Fruit fly (Drosophila melanogaster): ENCODE results near the gene CRMP.
A peak's percentile ranks its signal among the peaks of the same experiment; 100 is the strongest.

The CRMP gene

dm6 chr3R:5587863-5588519 lies 17.1 kb downstream of the CRMP start, which contains the start of gene CG2926 (continued):
- TF ChIP-seq ac (GFP tag; optimal IDR thresholded peaks at IDR 0.05) (no peak), B-H1 (GFP tag; IDR thresholded peaks at IDR 0.05) (no peak), Gug (GFP tag; IDR thresholded peaks at IDR 0.05) (peak; percentile 75; the same call in 2 of the 4 replicates), CG10654 (GFP tag; optimal IDR thresholded peaks at IDR 0.05) (peak; percentile 27), CG42726 (GFP tag; IDR thresholded peaks at IDR 0.05; ENCODE audit: partially characterized antibody) (peak; percentile 88), CG11085 (GFP tag; IDR thresholded peaks at IDR 0.05) (peak; percentile 30; the same call in 1 of the 2 replicates), CG11695 (GFP tag; IDR thresholded peaks at IDR 0.05) (no peak), crol (GFP tag; IDR thresholded peaks at IDR 0.05) (0 out of 2 replicates have a peak, but pooled peaks have one; percentile 15), gsb (GFP tag; IDR thresholded peaks at IDR 0.05) (0 out of 2 replicates have a peak, but pooled peaks have one; percentile 5), zen2 (GFP tag; IDR thresholded peaks at IDR 0.05; ENCODE audit: partially characterized antibody) (peak; percentile 79), CG17912 (GFP tag; optimal IDR thresholded peaks at IDR 0.05) (peak; percentile 35), ssp (GFP tag; IDR thresholded peaks at IDR 0.05) (peak; percentile 56), CG10147 (GFP tag; optimal IDR thresholded peaks at IDR 0.05) (no peak), NFAT (GFP tag; IDR thresholded peaks at IDR 0.05) (peak; percentile 56), onecut (GFP tag; IDR thresholded peaks at IDR 0.05) (peak; percentile 47), CG9876 (GFP tag; optimal IDR thresholded peaks at IDR 0.05) (peak; percentile 53), wek (GFP tag; optimal IDR thresholded peaks at IDR 0.05) (no peak), CG2129 (GFP tag; IDR thresholded peaks at IDR 0.05; ENCODE audit: partially characterized antibody) (peak; percentile 68), CG33557 (GFP tag; optimal IDR thresholded peaks at IDR 0.05) (no peak), sna (GFP tag; IDR thresholded peaks at IDR 0.05; ENCODE audit: partially characterized antibody) (peak; percentile 59), CG17186 (GFP tag; optimal IDR thresholded peaks at IDR 0.05) (peak; percentile 76), Doc2 (GFP tag; IDR thresholded peaks at IDR 0.05) (no peak), Scr (GFP tag; IDR thresholded peaks at IDR 0.05; ENCODE audit: partially characterized antibody) (peak; percentile 89), CG17361 (GFP tag; IDR thresholded peaks at IDR 0.05) (no peak), CG32767 (GFP tag; IDR thresholded peaks at IDR 0.05) (peak; percentile 57; the same call in 1 of the 2 replicates), mld (GFP tag; IDR thresholded peaks at IDR 0.05; ENCODE audit: partially characterized antibody) (peak; percentile 91), CG34224 (GFP tag; IDR thresholded peaks at IDR 0.05; ENCODE audit: partially characterized antibody) (peak; percentile 80), Ets97D (GFP tag; optimal IDR thresholded peaks at IDR 0.05) (peak; percentile 55), Sry-δ (GFP tag; optimal IDR thresholded peaks at IDR 0.05) (peak; percentile 96), Sin3A (optimal IDR thresholded peaks at IDR 0.05) (peak; percentile 45), CG7963 (GFP tag; IDR thresholded peaks at IDR 0.05; ENCODE audit: partially characterized antibody) (peak; percentile 88), ranshi (GFP tag; IDR thresholded peaks at IDR 0.05) (no peak), gro (GFP tag; optimal IDR thresholded peaks at IDR 0.05) (no peak), HLHmδ (GFP tag; optimal IDR thresholded peaks at IDR 0.05) (no peak), tx (GFP tag; optimal IDR thresholded peaks at IDR 0.05) (peak; percentile 13), Mes4 (GFP tag; optimal IDR thresholded peaks at IDR 0.05) (no peak), ken (GFP tag; IDR thresholded peaks at IDR 0.05) (no peak), HLH4C (GFP tag; IDR thresholded peaks at IDR 0.05; ENCODE audit: partially characterized antibody) (peak; percentile 84), Dfd (GFP tag; optimal IDR thresholded peaks at IDR 0.05) (no peak), Deaf1 (tag; optimal IDR thresholded peaks at IDR 0.05) (no peak), row (GFP tag; IDR thresholded peaks at IDR 0.05) (peak; percentile 90), tap (tag; optimal IDR thresholded peaks at IDR 0.05) (no peak), ase (GFP tag; IDR thresholded peaks at IDR 0.05) (0 out of 3 replicates have a peak, but pooled peaks have one; percentile 41), CG3163 (GFP tag; optimal IDR thresholded peaks at IDR 0.05) (peak; percentile 31), CG1529 (GFP tag; optimal IDR thresholded peaks at IDR 0.05) (no peak), CG15073 (GFP tag; optimal IDR thresholded peaks at IDR 0.05) (no peak), HLH54F (GFP tag; optimal IDR thresholded peaks at IDR 0.05) (peak; percentile 46), Dek (tag; optimal IDR thresholded peaks at IDR 0.05) (no peak), sc (optimal IDR thresholded peaks at IDR 0.05) (no peak), sc (GFP tag; optimal IDR thresholded peaks at IDR 0.05) (no peak)
